Worm (Caenorhabditis elegans) whole organism, early embryonic: ENCODE measurements around the gene W07E11.1.

Experiments used
- B0310.2 ChIP-seq: sonication (generic microtip); optimal IDR thresholded peaks from 2 replicates; lab custom pipeline; 2016; ENCODE audit warnings: mild to moderate bottlenecking, missing genetic modification characterization, missing compliant biosample characterization
- aly-1 ChIP-seq: sonication (generic microtip); optimal IDR thresholded peaks from 2 replicates; lab custom pipeline; 2016; ENCODE audit warnings: missing genetic modification characterization, missing compliant biosample characterization
- ama-1 ChIP-seq: fragments of 150-350 bp; optimal IDR thresholded peaks from 2 replicates; lab custom pipeline; 2014
- ceh-13 ChIP-seq: fragments of 200-800 bp; sonication (Bioruptor generic); optimal IDR thresholded peaks from 2 replicates; lab custom pipeline; 2018; ENCODE audit warnings: mild to moderate bottlenecking, missing genetic modification characterization, missing compliant biosample characterization
- ceh-36 ChIP-seq: sonication (generic microtip); optimal IDR thresholded peaks from 2 replicates; lab custom pipeline; 2016; ENCODE audit warnings: missing genetic modification characterization, inconsistent platforms, missing compliant biosample characterization
- hmg-4 ChIP-seq: fragments of 200-800 bp; sonication (Bioruptor generic); optimal IDR thresholded peaks from 2 replicates; lab custom pipeline; 2018; ENCODE audit warnings: mild to moderate bottlenecking, missing genetic modification characterization, missing compliant biosample characterization
- scrt-1 ChIP-seq: fragments of 200-800 bp; sonication (Bioruptor generic); IDR thresholded peaks from 2 replicates; pipeline ENCODE4 v1.3.6; 2022; ENCODE audit warnings: missing genetic modification characterization, missing compliant biosample characterization

- no peak for TF ChIP-seq hmg-4 (GFP tag; lab: Kevin White, UChicago)
- TF ChIP-seq ama-1 (lab: Kevin White, UChicago): no peak
- no peak for TF ChIP-seq B0310.2 (tag; lab: Kevin White, UChicago)
- no peak for TF ChIP-seq scrt-1 (GFP tag; lab: Robert Waterston, UW)
- TF ChIP-seq aly-1: no peak
- TF ChIP-seq ceh-36: no peak
- no peak for TF ChIP-seq ceh-13
Measured at ce11 chrX:10085073-10085472, 651 bp downstream of the W07E11.1 start.
